Fruit fly (Drosophila melanogaster) whole organism, prepupa: Measurements from ENCODE around the gene Eig71Ei.
A peak's percentile ranks its signal among the peaks of the same experiment; 100 is the strongest.

Source experiments
- CG10631 ChIP-seq: fragments of 200-800 bp; sonication (Bioruptor generic); optimal IDR thresholded peaks from 2 replicates; lab custom pipeline; 2016; ENCODE audit warnings: missing biosample characterization, missing genetic modification characterization
- CG10669 ChIP-seq: fragments of 200-800 bp; sonication (Bioruptor generic); optimal IDR thresholded peaks from 3 replicates; lab custom pipeline; 2018; ENCODE audit warnings: missing biosample characterization, mild to moderate bottlenecking, missing genetic modification characterization, moderate library complexity
- CG15336 ChIP-seq: fragments of 200-800 bp; sonication (Bioruptor generic); IDR thresholded peaks from 2 replicates; pipeline ENCODE4 v1.3.6; 2022; ENCODE audit warnings: missing biosample characterization, missing genetic modification characterization
- CG1621 ChIP-seq: fragments of 200-800 bp; sonication (Bioruptor generic); optimal IDR thresholded peaks from 3 replicates; lab custom pipeline; 2018; ENCODE audit warnings: missing biosample characterization, mild to moderate bottlenecking, missing genetic modification characterization
- CG31627 ChIP-seq: fragments of 200-800 bp; sonication (Bioruptor generic); optimal IDR thresholded peaks from 3 replicates; lab custom pipeline; 2016; ENCODE audit warnings: missing biosample characterization, missing genetic modification characterization
- CG32006 ChIP-seq: fragments of 200-800 bp; sonication (Bioruptor generic); optimal IDR thresholded peaks from 3 replicates; lab custom pipeline; 2017; ENCODE audit warnings: missing biosample characterization, mild to moderate bottlenecking, missing genetic modification characterization
- CG34406 ChIP-seq: fragments of 200-800 bp; sonication (Bioruptor generic); optimal IDR thresholded peaks from 3 replicates; lab custom pipeline; 2016; ENCODE audit warnings: missing biosample characterization, missing genetic modification characterization
- CG3919 ChIP-seq: fragments of 200-800 bp; sonication (Bioruptor generic); optimal IDR thresholded peaks from 3 replicates; lab custom pipeline; 2016; ENCODE audit warnings: missing biosample characterization, missing genetic modification characterization
- CG6163 ChIP-seq: fragments of 200-800 bp; sonication (Bioruptor generic); IDR thresholded peaks from 3 replicates; pipeline ENCODE4 v1.3.6; 2022; ENCODE audit warnings: missing biosample characterization, missing genetic modification characterization
- CG7368 ChIP-seq: fragments of 200-800 bp; sonication (Bioruptor generic); optimal IDR thresholded peaks from 3 replicates; lab custom pipeline; 2016; ENCODE audit warnings: missing biosample characterization, missing genetic modification characterization
- CG8319 ChIP-seq: fragments of 200-800 bp; sonication (Bioruptor generic); optimal IDR thresholded peaks from 3 replicates; lab custom pipeline; 2016; ENCODE audit warnings: missing biosample characterization, missing genetic modification characterization
- Eip78C ChIP-seq: fragments of 200-800 bp; sonication (Bioruptor generic); peaks from one replicate; lab custom pipeline; 2016; ENCODE audit warnings: missing biosample characterization, missing genetic modification characterization
- Ets21C ChIP-seq: fragments of 200-800 bp; sonication (Bioruptor generic); optimal IDR thresholded peaks from 3 replicates; lab custom pipeline; 2016; ENCODE audit warnings: missing biosample characterization, missing genetic modification characterization
- Ets96B ChIP-seq: fragments of 200-800 bp; optimal IDR thresholded peaks from 2 replicates; lab custom pipeline; 2019; ENCODE audit warnings: missing biosample characterization, mild to moderate bottlenecking, missing genetic modification characterization, moderate library complexity
- Gug ChIP-seq: fragments of 200-800 bp; sonication (Bioruptor generic); IDR thresholded peaks from 2 replicates; pipeline ENCODE4 v1.3.6; 2022; ENCODE audit warnings: missing biosample characterization, missing genetic modification characterization
- Hr4 ChIP-seq: fragments of 200-800 bp; sonication (Bioruptor generic); optimal IDR thresholded peaks from 3 replicates; lab custom pipeline; 2016; ENCODE audit warnings: missing biosample characterization, missing genetic modification characterization
- Met ChIP-seq: fragments of 200-800 bp; sonication (Bioruptor generic); optimal IDR thresholded peaks from 3 replicates; lab custom pipeline; 2016; ENCODE audit warnings: missing biosample characterization, missing genetic modification characterization
- OdsH ChIP-seq: fragments of 200-800 bp; sonication (Bioruptor generic); optimal IDR thresholded peaks from 3 replicates; lab custom pipeline; 2016; ENCODE audit warnings: missing biosample characterization, missing genetic modification characterization
- Smox ChIP-seq: fragments of 200-800 bp; sonication (Bioruptor generic); optimal IDR thresholded peaks from 3 replicates; lab custom pipeline; 2016; ENCODE audit warnings: missing biosample characterization, missing genetic modification characterization
- Sox14 ChIP-seq: fragments of 200-800 bp; sonication (Bioruptor generic); optimal IDR thresholded peaks from 3 replicates; lab custom pipeline; 2016; ENCODE audit warnings: missing biosample characterization, missing genetic modification characterization
- Sox15 ChIP-seq: fragments of 200-800 bp; sonication (Bioruptor generic); optimal IDR thresholded peaks from 3 replicates; lab custom pipeline; 2016; ENCODE audit warnings: missing biosample characterization, missing genetic modification characterization
- acj6 ChIP-seq: fragments of 200-800 bp; sonication (Bioruptor generic); optimal IDR thresholded peaks from 3 replicates; lab custom pipeline; 2016; ENCODE audit warnings: missing biosample characterization, missing genetic modification characterization
- dac ChIP-seq: fragments of 200-800 bp; sonication (Bioruptor generic); optimal IDR thresholded peaks from 2 replicates; lab custom pipeline; 2017; ENCODE audit warnings: missing biosample characterization, mild to moderate bottlenecking, missing genetic modification characterization
- esn ChIP-seq: fragments of 200-800 bp; sonication (Bioruptor generic); optimal IDR thresholded peaks from 2 replicates; lab custom pipeline; 2016; ENCODE audit warnings: missing biosample characterization, mild to moderate bottlenecking, missing genetic modification characterization, moderate library complexity
- fd59A ChIP-seq: fragments of 200-800 bp; sonication (Bioruptor generic); optimal IDR thresholded peaks from 2 replicates; lab custom pipeline; 2017; ENCODE audit warnings: missing biosample characterization, mild to moderate bottlenecking, missing genetic modification characterization, missing genetic modification reagents
- fkh ChIP-seq: fragments of 200-800 bp; sonication (Bioruptor generic); optimal IDR thresholded peaks from 3 replicates; lab custom pipeline; 2017; ENCODE audit warnings: missing biosample characterization, mild to moderate bottlenecking, missing genetic modification characterization, moderate library complexity
- net ChIP-seq: fragments of 200-800 bp; sonication (Bioruptor generic); optimal IDR thresholded peaks from 3 replicates; lab custom pipeline; 2016; ENCODE audit warnings: missing biosample characterization, missing genetic modification characterization
- salr ChIP-seq, 2 experiments: fragments of 200-800 bp; sonication (Bioruptor generic); optimal IDR thresholded peaks; 3 replicates each; lab custom pipeline; 2016 to 2018; ENCODE audit warnings: missing biosample characterization in 2 of 2, missing genetic modification characterization in 2 of 2, mild to moderate bottlenecking in 1 of 2
- spab ChIP-seq: fragments of 200-800 bp; sonication (Bioruptor generic); optimal IDR thresholded peaks from 2 replicates; lab custom pipeline; 2017; ENCODE audit warnings: missing biosample characterization, mild to moderate bottlenecking, missing genetic modification characterization, missing genetic modification reagents
- svp ChIP-seq: fragments of 200-800 bp; sonication (Bioruptor generic); peaks from one replicate; lab custom pipeline; 2016; ENCODE audit warnings: missing biosample characterization, missing genetic modification characterization
- topi ChIP-seq: fragments of 200-800 bp; sonication (Bioruptor generic); optimal IDR thresholded peaks from 3 replicates; lab custom pipeline; 2016; ENCODE audit warnings: missing biosample characterization, missing genetic modification characterization

Gene Eig71Ei

DNA sequence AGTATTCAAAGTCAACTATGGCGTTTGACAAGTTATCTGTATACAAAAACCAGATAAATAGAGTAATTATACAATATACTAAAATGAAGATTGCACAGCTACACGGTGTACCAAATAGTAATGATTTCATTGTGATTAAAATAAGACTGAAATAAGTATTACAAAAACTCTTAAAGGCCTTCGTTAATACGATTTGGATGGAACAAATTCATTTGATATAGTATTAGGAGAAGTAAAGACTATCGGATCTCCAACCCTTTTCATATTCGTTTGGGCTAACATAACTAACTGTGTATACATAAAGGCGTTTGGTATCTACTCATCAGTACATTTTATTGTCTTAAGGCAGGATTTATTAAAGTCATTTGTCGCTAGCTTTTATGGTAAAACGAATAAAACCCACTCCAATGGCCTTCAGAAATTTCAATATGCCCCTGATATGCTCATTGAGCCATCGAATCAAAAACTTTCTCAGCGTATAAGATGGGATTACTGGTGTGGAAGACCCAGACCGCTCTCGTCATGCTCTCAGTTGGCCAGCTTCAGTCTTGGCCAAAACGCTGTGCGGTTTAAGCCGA, 23.9 kb downstream of the Eig71Ei start, which contains the start of the genes CG7579 and Pgant8:
Gene CG7579 (minus strand): TSS at position 101 of the 578 bp plus-strand sequence.
Gene Pgant8 (plus strand): TSS at position 528 of the 578 bp plus-strand sequence.
- TF ChIP-seq CG8319 (GFP tag; lab: Kevin White, UChicago) = no peak
- no peak for TF ChIP-seq CG34406 (GFP tag; lab: Kevin White, UChicago)
- TF ChIP-seq salr (GFP tag; optimal IDR thresholded peaks at IDR 0.05; lab: Kevin White, UChicago) = no peak
- TF ChIP-seq Sox14 = no peak
- TF ChIP-seq CG15336 (GFP tag; lab: Robert Waterston, UW) = no peak
- no peak for TF ChIP-seq CG10669
- TF ChIP-seq acj6 (GFP tag; lab: Kevin White, UChicago) = no peak
- TF ChIP-seq CG3919 (GFP tag; lab: Kevin White, UChicago) = no peak
- TF ChIP-seq CG6163 (GFP tag; lab: Robert Waterston, UW) = no peak
- TF ChIP-seq Sox15 (GFP tag; lab: Kevin White, UChicago) = no peak
- no peak for TF ChIP-seq Hr4 (GFP tag; lab: Kevin White, UChicago)
- TF ChIP-seq Met = no peak

- TF ChIP-seq svp (GFP tag; lab: Kevin White, UChicago) (peak; percentile 39), CG10669 (no peak), dac (GFP tag; lab: Kevin White, UChicago) (no peak), Ets96B (tag; lab: Kevin White, UChicago) (no peak), CG7368 (GFP tag; lab: Kevin White, UChicago) (no peak), Smox (GFP tag; lab: Kevin White, UChicago) (no peak), OdsH (GFP tag; lab: Kevin White, UChicago) (no peak), CG31627 (no peak), topi (GFP tag; lab: Kevin White, UChicago) (no peak), CG32006 (GFP tag; lab: Kevin White, UChicago) (no peak), Ets21C (GFP tag; lab: Kevin White, UChicago) (no peak), CG34406 (GFP tag; lab: Kevin White, UChicago) (no peak), CG8319 (GFP tag; lab: Kevin White, UChicago) (no peak), Eip78C (GFP tag; lab: Kevin White, UChicago) (peak; percentile 13), esn (GFP tag; lab: Kevin White, UChicago) (no peak), CG6163 (GFP tag; lab: Robert Waterston, UW) (0 out of 3 replicates have a peak, but pooled peaks have one; percentile 29)
Measured at dm6 chr3L:15684017-15684416, 24.5 kb downstream of the Eig71Ei start.

DNA sequence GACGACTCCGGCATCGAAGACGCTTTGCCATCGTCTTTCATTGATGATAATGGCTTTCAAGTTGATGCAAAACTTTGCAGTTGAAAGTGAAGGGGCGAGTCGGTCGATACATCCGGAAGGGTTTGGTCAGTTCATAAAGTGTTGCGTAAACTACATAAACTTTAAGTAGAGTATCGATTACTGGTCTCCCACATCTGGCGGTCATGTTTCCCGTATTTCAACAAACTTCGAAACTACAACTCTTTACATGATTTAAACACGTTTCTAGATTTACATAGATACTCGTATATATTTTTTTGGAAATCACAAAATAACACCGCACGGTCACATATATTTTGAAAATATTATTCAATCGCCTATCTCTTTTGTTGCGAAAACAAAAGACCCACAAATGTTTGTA, 28.3 kb downstream of the Eig71Ei start, which contains the start of gene CG34452:
Gene CG34452 (minus strand): TSS at position 101 of the 400 bp plus-strand sequence.
- TF ChIP-seq spab = no peak
- TF ChIP-seq OdsH (GFP tag; lab: Kevin White, UChicago) = no peak
- no peak for TF ChIP-seq Gug (GFP tag; lab: Robert Waterston, UW)
- no peak for TF ChIP-seq dac (GFP tag; lab: Kevin White, UChicago)
- no peak for TF ChIP-seq fd59A (GFP tag; lab: Kevin White, UChicago)
- TF ChIP-seq CG1621 = no peak
- TF ChIP-seq Met = no peak
- TF ChIP-seq CG10631 (GFP tag; lab: Kevin White, UChicago) = no peak
- no peak for TF ChIP-seq topi (GFP tag; lab: Kevin White, UChicago)
- TF ChIP-seq CG32006 (GFP tag; lab: Kevin White, UChicago) = no peak
- TF ChIP-seq CG31627 = no peak
- TF ChIP-seq, all 60 proteins: peak for 0

- no peak for TF ChIP-seq net (GFP tag; lab: Kevin White, UChicago)
- TF ChIP-seq fkh = peak; percentile 87
Measured at dm6 chr3L:15689518-15689917, 30.0 kb downstream of the Eig71Ei start.
